Worm (Caenorhabditis elegans): ENCODE measurements around the gene Y82E9BL.19.
A peak's percentile ranks its signal among the peaks of the same experiment; 100 is the strongest.
"Not testable (repeated sequence)": the region's sequence is repeated elsewhere in the genome, so short reads cannot be mapped to it uniquely, and the experiment has no call there.

The Y82E9BL.19 gene

ce11 chrIII:1355320-1355719 lies 23.5 kb downstream of the Y82E9BL.19 start, which contains the start of gene Y82E9BL.1:
Y82E9BL.1 (minus strand) TSS chrIII:1355420.
- TF ChIP-seq T23F11.4 (GFP tag; optimal IDR thresholded peaks at IDR 0.05) (no peak), sox-4 (tag; optimal IDR thresholded peaks at IDR 0.05) (no peak), sox-2 (GFP tag; IDR thresholded peaks at IDR 0.05) (no peak), rnt-1 (tag; optimal IDR thresholded peaks at IDR 0.05) (no peak), lim-6 (tag; optimal IDR thresholded peaks at IDR 0.05) (no peak), elt-2 (tag; optimal IDR thresholded peaks at IDR 0.05) (no peak), tbx-2 (tag; optimal IDR thresholded peaks at IDR 0.05) (no peak), ets-4 (tag; optimal IDR thresholded peaks at IDR 0.05) (no peak), ttx-3 (tag; optimal IDR thresholded peaks at IDR 0.05) (no peak), dmd-4 (tag; optimal IDR thresholded peaks at IDR 0.05; ENCODE audit: borderline replicate concordance) (no peak), ceh-48 (tag; optimal IDR thresholded peaks at IDR 0.05) (no peak), nfya-1 (tag; optimal IDR thresholded peaks at IDR 0.05) (no peak)

DNA sequence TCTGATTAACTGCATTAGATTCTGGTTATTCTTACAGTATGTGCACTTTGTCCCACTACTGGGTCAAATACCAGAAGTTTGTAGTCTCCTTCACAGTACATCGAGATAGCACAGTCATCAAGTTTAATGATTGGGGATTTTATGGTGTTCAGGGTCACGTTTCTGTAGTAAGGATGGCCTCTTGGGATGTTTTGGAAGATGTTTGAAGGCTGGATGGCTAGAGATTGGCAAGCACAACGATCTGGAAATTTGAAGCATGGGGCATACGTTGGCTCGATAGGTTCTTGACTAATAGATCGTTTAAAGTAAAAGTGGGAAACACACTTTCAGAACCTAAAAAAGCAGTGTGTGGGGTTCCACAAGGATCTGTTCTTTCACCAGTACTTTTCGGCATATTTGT lies 26.2 kb downstream of the Y82E9BL.19 start, which contains the start of gene Y82E9BR.8:
Gene Y82E9BR.8 (minus strand): TSS at position 101 of the 400 bp plus-strand sequence.
- not testable (repeated sequence) for TF ChIP-seq elt-4 (tag; optimal IDR thresholded peaks at IDR 0.05); T23F11.4 (GFP tag; optimal IDR thresholded peaks at IDR 0.05); lin-11 (tag; optimal IDR thresholded peaks at IDR 0.05)

- TF ChIP-seq hlh-8 (tag; optimal IDR thresholded peaks at IDR 0.05) (no peak), ztf-16 (tag; optimal IDR thresholded peaks at IDR 0.05) (no peak), elt-2 (tag; optimal IDR thresholded peaks at IDR 0.05) (no peak), pha-2 (tag; optimal IDR thresholded peaks at IDR 0.05) (no peak), sdc-2 (tag; optimal IDR thresholded peaks at IDR 0.05) (no peak), ttx-3 (tag; optimal IDR thresholded peaks at IDR 0.05) (no peak), pax-1 (tag; optimal IDR thresholded peaks at IDR 0.05) (no peak), ceh-18 (tag; optimal IDR thresholded peaks at IDR 0.05) (no peak), fkh-6 (tag; optimal IDR thresholded peaks at IDR 0.05) (no peak)
Observed at ce11 chrIII:1359669-1360068, 27.9 kb downstream of the Y82E9BL.19 start, which contains the start of gene Y82E9BR.9. Y82E9BR.9 (minus strand) TSS chrIII:1359769.

ce11 chrIII:1372563-1372962 lies 40.7 kb downstream of the Y82E9BL.19 start:
- TF ChIP-seq hlh-8 (tag; optimal IDR thresholded peaks at IDR 0.05): peak; percentile 69
- TF ChIP-seq fkh-6 (tag; optimal IDR thresholded peaks at IDR 0.05): no peak

ce11 chrIII:1374355-1374807 lies 42.6 kb downstream of the Y82E9BL.19 start, which contains the start of gene Y82E9BR.20:
Y82E9BR.20 (plus strand) TSS chrIII:1374405.
- TF ChIP-seq unc-3 (GFP tag; conservative IDR thresholded peaks at IDR 0.05) (no peak), unc-3 (tag; optimal IDR thresholded peaks at IDR 0.05) (no peak), T23F11.4 (GFP tag; optimal IDR thresholded peaks at IDR 0.05) (no peak), pax-1 (tag; optimal IDR thresholded peaks at IDR 0.05) (no peak), ceh-6 (GFP tag; optimal IDR thresholded peaks at IDR 0.05) (no peak), K09A11.1 (tag; optimal IDR thresholded peaks at IDR 0.05; ENCODE audit: insufficient read depth) (no peak), unc-55 (GFP tag; optimal IDR thresholded peaks at IDR 0.05) (no peak), pha-4 (tag; optimal IDR thresholded peaks at IDR 0.05) (no peak), Y22D7AL.16 (tag; optimal IDR thresholded peaks at IDR 0.05) (no peak), ceh-30 (tag; optimal IDR thresholded peaks at IDR 0.05) (no peak), nfya-1 (tag; optimal IDR thresholded peaks at IDR 0.05) (no peak), unc-86 (tag; optimal IDR thresholded peaks at IDR 0.05) (no peak), dve-1 (tag; optimal IDR thresholded peaks at IDR 0.05) (no peak)

- TF ChIP-seq pros-1 (tag; optimal IDR thresholded peaks at IDR 0.05); lin-11 (tag; optimal IDR thresholded peaks at IDR 0.05); ceh-45 (GFP tag; IDR thresholded peaks at IDR 0.05): not testable (repeated sequence)
Observed at ce11 chrIII:1375491-1375890, 43.7 kb downstream of the Y82E9BL.19 start, which contains the start of gene Y82E9BR.10. Y82E9BR.10 (minus strand) TSS chrIII:1375591.
